Fruit fly (Drosophila melanogaster): Measurements from ENCODE around the gene Myb.

The Myb gene

DNA sequence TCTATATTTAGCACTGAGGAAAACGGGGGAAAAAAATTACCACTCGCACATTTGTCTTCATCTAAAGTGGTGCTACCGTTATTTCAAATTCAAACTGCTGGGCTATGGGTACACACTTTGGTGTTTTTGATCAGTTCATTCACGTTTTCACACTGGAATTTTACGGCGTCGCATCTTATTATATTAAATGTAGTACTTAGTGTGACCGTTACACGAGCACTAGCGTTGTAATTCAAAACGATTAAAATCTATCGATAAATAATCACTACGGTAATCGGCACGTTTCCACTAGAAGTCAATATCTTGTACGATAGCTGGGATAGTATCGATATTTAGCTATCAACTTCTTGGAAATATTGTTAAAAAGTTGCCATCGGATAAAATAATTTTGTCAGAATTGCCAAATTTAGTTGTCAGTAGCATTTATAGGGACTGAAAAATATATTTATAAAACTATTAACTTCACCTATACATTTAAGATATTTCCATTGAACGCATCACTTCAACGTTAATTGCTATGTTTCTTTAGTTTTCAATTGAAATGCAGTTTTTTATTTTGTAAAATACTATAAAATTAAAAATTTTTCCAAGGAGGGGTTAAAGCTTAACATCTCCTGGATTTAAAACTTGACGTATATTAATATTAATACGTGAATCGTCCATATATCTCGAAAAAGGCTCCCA is at the start of gene Myb, which contains the start of gene CG46440:
Myb (minus strand) TSS at position 223 of the 684 bp plus-strand sequence.
CG46440 (minus strand) TSS at position 223 of the 684 bp plus-strand sequence.
- TF ChIP-seq Mio (GFP tag; optimal IDR thresholded peaks at IDR 0.05) (no peak), Hnf4 (GFP tag; optimal IDR thresholded peaks at IDR 0.05) (peak; percentile 61), sage (GFP tag; optimal IDR thresholded peaks at IDR 0.05) (peak; percentile 3), Sp1 (GFP tag; optimal IDR thresholded peaks at IDR 0.05) (no peak), OdsH (GFP tag; optimal IDR thresholded peaks at IDR 0.05) (peak; percentile 16), woc (GFP tag; optimal IDR thresholded peaks at IDR 0.05) (peak; percentile 33), foxo (GFP tag; optimal IDR thresholded peaks at IDR 0.05) (peak in 1 of 2 experiments; percentile 24)

DNA sequence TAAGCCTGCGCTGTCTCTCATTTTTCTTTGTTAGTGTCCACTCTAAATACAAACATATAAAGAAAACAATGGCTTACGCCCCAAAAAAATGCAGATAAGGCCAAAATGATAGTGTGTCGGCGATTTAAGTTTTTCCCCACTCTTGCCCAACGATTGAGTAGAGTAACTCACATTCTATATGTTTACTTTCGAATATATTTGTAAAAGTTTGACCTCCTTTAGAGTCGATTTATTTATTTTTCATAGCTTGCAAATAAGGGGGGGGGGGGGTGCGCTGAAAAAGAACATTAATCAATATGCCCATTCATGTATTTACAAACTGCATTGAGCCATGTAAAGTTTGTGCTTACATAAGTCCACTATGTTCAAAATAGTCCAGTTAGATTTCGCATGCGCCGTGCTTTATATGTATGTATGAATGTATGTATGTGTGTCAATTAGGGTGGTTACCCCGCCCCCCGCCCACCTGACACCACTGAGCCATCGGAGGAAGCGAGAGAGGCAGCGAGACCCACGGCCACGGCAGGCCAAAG is 36.2 kb upstream of the Myb start:
- TF ChIP-seq psq (GFP tag; optimal IDR thresholded peaks at IDR 0.05) = no peak
- TF ChIP-seq GATAd (GFP tag; optimal IDR thresholded peaks at IDR 0.05) = no peak
- no peak for TF ChIP-seq lola (GFP tag; optimal IDR thresholded peaks at IDR 0.05)
- TF ChIP-seq Sp1 (GFP tag; optimal IDR thresholded peaks at IDR 0.05) = no peak
- TF ChIP-seq Dif (GFP tag; optimal IDR thresholded peaks at IDR 0.05; ENCODE audit: partially characterized antibody) = no peak
- no peak for TF ChIP-seq woc (GFP tag; optimal IDR thresholded peaks at IDR 0.05)
- no peak for TF ChIP-seq dmrt93B (GFP tag; optimal IDR thresholded peaks at IDR 0.05)
- no peak for TF ChIP-seq brk (GFP tag; optimal IDR thresholded peaks at IDR 0.05)
- no peak for TF ChIP-seq fru (GFP tag; optimal IDR thresholded peaks at IDR 0.05)
- TF ChIP-seq Rel (GFP tag; optimal IDR thresholded peaks at IDR 0.05) = no peak
- TF ChIP-seq Rel (tag; optimal IDR thresholded peaks at IDR 0.05) = no peak
- TF ChIP-seq Myc (optimal IDR thresholded peaks at IDR 0.05) = no peak
- TF ChIP-seq HLH106 (tag; optimal IDR thresholded peaks at IDR 0.05) = no peak
- TF ChIP-seq dl (GFP tag; optimal IDR thresholded peaks at IDR 0.05; ENCODE audit: insufficient read depth in 1 of 2, partially characterized antibody in 2 of 2) = no peak
- TF ChIP-seq ey (GFP tag; optimal IDR thresholded peaks at IDR 0.05) = no peak
- TF ChIP-seq CG32264 (GFP tag; optimal IDR thresholded peaks at IDR 0.05) = no peak
- TF ChIP-seq pan (optimal IDR thresholded peaks at IDR 0.05) = no peak
- no peak for TF ChIP-seq jim (GFP tag; optimal IDR thresholded peaks at IDR 0.05)
- no peak for TF ChIP-seq foxo (GFP tag; optimal IDR thresholded peaks at IDR 0.05)

DNA sequence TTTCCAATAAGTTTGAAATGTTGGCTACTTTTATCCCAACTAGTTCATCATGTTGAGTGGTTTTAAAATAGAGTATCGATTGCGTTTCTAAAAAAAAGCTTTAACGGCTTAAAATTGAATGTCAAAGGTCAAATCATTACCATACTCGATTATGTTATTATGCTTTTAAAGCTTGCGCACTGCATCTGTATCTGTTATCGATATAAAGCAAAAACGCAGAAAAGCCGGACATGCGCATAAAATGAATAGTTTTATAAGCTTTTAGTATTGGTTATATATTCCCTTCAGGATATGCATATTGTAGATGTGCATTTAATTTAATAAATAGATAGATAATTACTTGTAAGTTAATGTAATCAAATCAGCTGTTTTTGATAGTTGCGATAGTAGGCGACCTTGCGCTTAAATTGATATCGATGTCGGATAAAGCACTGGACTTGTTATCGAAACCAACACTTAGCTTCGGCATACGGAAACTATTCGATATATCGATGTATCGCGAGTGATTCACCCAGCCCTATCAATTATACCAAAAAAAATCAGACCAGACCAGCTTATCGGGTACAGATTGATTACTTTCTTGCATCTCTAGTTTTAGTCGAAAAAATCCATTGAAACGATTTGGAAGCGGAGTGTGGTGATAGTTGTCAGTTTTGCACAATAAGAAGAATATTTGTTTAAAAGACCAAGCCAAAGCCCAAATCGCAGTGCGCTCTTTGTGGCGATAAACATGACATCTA is 34.2 kb upstream of the Myb start, which contains the start of gene shi:
shi (plus strand) TSS at position 511 of the 740 bp plus-strand sequence.
- TF ChIP-seq Hr83 (GFP tag; optimal IDR thresholded peaks at IDR 0.05; ENCODE audit: poor library complexity, severe bottlenecking) (no peak), ey (GFP tag; optimal IDR thresholded peaks at IDR 0.05) (no peak), usp (GFP tag; optimal IDR thresholded peaks at IDR 0.05) (no peak), Sp1 (GFP tag; optimal IDR thresholded peaks at IDR 0.05) (no peak), CG32264 (GFP tag; optimal IDR thresholded peaks at IDR 0.05) (no peak), lola (GFP tag; optimal IDR thresholded peaks at IDR 0.05) (no peak), fru (GFP tag; optimal IDR thresholded peaks at IDR 0.05) (peak; percentile 48), rgr (GFP tag; optimal IDR thresholded peaks at IDR 0.05) (no peak), N (GFP tag; optimal IDR thresholded peaks at IDR 0.05) (no peak), CrebA (GFP tag; optimal IDR thresholded peaks at IDR 0.05; ENCODE audit: borderline replicate concordance) (no peak), OdsH (GFP tag; optimal IDR thresholded peaks at IDR 0.05) (no peak), CG9705 (GFP tag; optimal IDR thresholded peaks at IDR 0.05) (no peak), h (GFP tag; optimal IDR thresholded peaks at IDR 0.05) (no peak), psq (GFP tag; optimal IDR thresholded peaks at IDR 0.05) (no peak), Mio (GFP tag; optimal IDR thresholded peaks at IDR 0.05) (no peak), Jra (GFP tag; optimal IDR thresholded peaks at IDR 0.05) (peak; percentile 68), woc (GFP tag; optimal IDR thresholded peaks at IDR 0.05) (peak; percentile 23), Hnf4 (GFP tag; optimal IDR thresholded peaks at IDR 0.05) (peak; percentile 4), Abd-B (GFP tag; optimal IDR thresholded peaks at IDR 0.05) (no peak), sv (GFP tag; optimal IDR thresholded peaks at IDR 0.05) (no peak), br (GFP tag; optimal IDR thresholded peaks at IDR 0.05) (no peak), Hr78 (GFP tag; optimal IDR thresholded peaks at IDR 0.05) (no peak), Rel (GFP tag; optimal IDR thresholded peaks at IDR 0.05) (no peak), Rel (tag; optimal IDR thresholded peaks at IDR 0.05) (no peak), brk (GFP tag; optimal IDR thresholded peaks at IDR 0.05) (peak; percentile 27), Vsx2 (GFP tag; optimal IDR thresholded peaks at IDR 0.05; ENCODE audit: partially characterized antibody) (no peak), dl (GFP tag; optimal IDR thresholded peaks at IDR 0.05; ENCODE audit: insufficient read depth in 1 of 2, partially characterized antibody in 2 of 2) (no peak)

Measured in whole organism, wandering third instar larva.